Fruit fly (Drosophila melanogaster) whole organism, embryonic: ENCODE data around the gene CG43922.

Experiments
- Asciz ChIP-seq: fragments of 200-800 bp; sonication (Bioruptor generic); optimal IDR thresholded peaks from 2 replicates; lab custom pipeline; 2017; ENCODE audit warnings: missing biosample characterization, mild to moderate bottlenecking, missing genetic modification characterization, missing genetic modification reagents
- Atf6 ChIP-seq: fragments of 200-800 bp; sonication (Bioruptor generic); IDR thresholded peaks from 2 replicates; pipeline ENCODE4 v1.3.6; 2022; ENCODE audit warnings: missing biosample characterization, missing genetic modification characterization
- B-H2 ChIP-seq: fragments of 200-800 bp; sonication (Bioruptor generic); optimal IDR thresholded peaks from 2 replicates; lab custom pipeline; 2018; ENCODE audit warnings: missing biosample characterization, mild to moderate bottlenecking, missing genetic modification characterization
- CG10147 ChIP-seq: fragments of 200-800 bp; sonication (Bioruptor generic); optimal IDR thresholded peaks from 2 replicates; lab custom pipeline; 2019; ENCODE audit warnings: missing biosample characterization, mild to moderate bottlenecking, missing genetic modification characterization, moderate library complexity
- CG11695 ChIP-seq: fragments of 200-800 bp; sonication (Bioruptor generic); IDR thresholded peaks from 3 replicates; pipeline ENCODE4 v1.3.6; 2022; ENCODE audit warnings: missing biosample characterization, missing genetic modification characterization
- CG12299 ChIP-seq: fragments of 200-800 bp; sonication (Bioruptor generic); optimal IDR thresholded peaks from 2 replicates; lab custom pipeline; 2018; ENCODE audit warnings: missing biosample characterization, mild to moderate bottlenecking, missing genetic modification characterization
- CG1233 ChIP-seq: fragments of 200-800 bp; sonication (Bioruptor generic); optimal IDR thresholded peaks from 4 replicates; lab custom pipeline; 2018; ENCODE audit warnings: missing biosample characterization, mild to moderate bottlenecking, missing genetic modification characterization
- CG13287 ChIP-seq: fragments of 200-800 bp; sonication (Bioruptor generic); IDR thresholded peaks from 2 replicates; pipeline ENCODE4 v1.3.6; 2022; ENCODE audit warnings: missing biosample characterization, missing genetic modification characterization; ENCODE audit not compliant: partially characterized antibody
- CG14860 ChIP-seq: fragments of 200-800 bp; sonication (Bioruptor generic); IDR thresholded peaks from 3 replicates; pipeline ENCODE4 v1.3.6; 2022; ENCODE audit warnings: missing biosample characterization, missing genetic modification characterization; ENCODE audit not compliant: partially characterized antibody
- CG1603 ChIP-seq: fragments of 200-800 bp; sonication (Bioruptor generic); optimal IDR thresholded peaks from 2 replicates; lab custom pipeline; 2019; ENCODE audit warnings: missing biosample characterization, mild to moderate bottlenecking, missing genetic modification characterization, moderate library complexity
- CG16863 ChIP-seq: fragments of 200-800 bp; sonication (Bioruptor generic); optimal IDR thresholded peaks from 3 replicates; lab custom pipeline; 2016; ENCODE audit warnings: missing biosample characterization, missing genetic modification characterization
- CG17802 ChIP-seq: fragments of 200-800 bp; sonication (Bioruptor generic); optimal IDR thresholded peaks from 2 replicates; lab custom pipeline; 2018; ENCODE audit warnings: missing biosample characterization, mild to moderate bottlenecking, missing genetic modification characterization, moderate library complexity
- CG32772 ChIP-seq: fragments of 200-800 bp; sonication (Bioruptor generic); IDR thresholded peaks from 2 replicates; pipeline ENCODE4 v1.3.6; 2022; ENCODE audit warnings: missing biosample characterization, missing genetic modification characterization
- CG3407 ChIP-seq: fragments of 200-800 bp; sonication (Bioruptor generic); optimal IDR thresholded peaks from 2 replicates; lab custom pipeline; 2018; ENCODE audit warnings: missing biosample characterization, mild to moderate bottlenecking, missing genetic modification characterization
- CG5245 ChIP-seq: fragments of 200-800 bp; sonication (Bioruptor generic); optimal IDR thresholded peaks from 3 replicates; lab custom pipeline; 2016; ENCODE audit warnings: missing biosample characterization, missing genetic modification characterization
- CG6765 ChIP-seq: fragments of 200-800 bp; sonication (Bioruptor generic); optimal IDR thresholded peaks from 3 replicates; lab custom pipeline; 2017; ENCODE audit warnings: missing biosample characterization, mild to moderate bottlenecking, missing genetic modification characterization
- CG8290 ChIP-seq, 3 experiments: fragments of 200-800 bp; sonication (Bioruptor generic); optimal IDR thresholded peaks; 2 replicates each; lab custom pipeline; 2016 to 2019; ENCODE audit warnings: missing biosample characterization in 3 of 3, missing genetic modification characterization in 3 of 3, mild to moderate bottlenecking in 2 of 3, moderate library complexity in 1 of 3
- CG8478 ChIP-seq: fragments of >200 bp; optimal IDR thresholded peaks from 2 replicates; lab custom pipeline; 2018
- Camta ChIP-seq: fragments of 200-800 bp; sonication (Bioruptor generic); optimal IDR thresholded peaks from 2 replicates; lab custom pipeline; 2016; ENCODE audit warnings: missing biosample characterization, missing genetic modification characterization
- Dip3 ChIP-seq: fragments of 200-800 bp; sonication (Bioruptor generic); optimal IDR thresholded peaks from 3 replicates; lab custom pipeline; 2016; ENCODE audit warnings: missing biosample characterization, missing genetic modification characterization
- Drgx ChIP-seq: fragments of 200-800 bp; sonication (Bioruptor generic); IDR thresholded peaks from 2 replicates; pipeline ENCODE4 v1.3.6; 2022; ENCODE audit warnings: missing biosample characterization, missing genetic modification characterization
- E2f1 ChIP-seq: fragments of 200-800 bp; sonication (Bioruptor generic); IDR thresholded peaks from 2 replicates; pipeline ENCODE4 v1.3.6; 2022; ENCODE audit warnings: missing biosample characterization, missing genetic modification characterization
- GATAe ChIP-seq: fragments of 200-800 bp; sonication (Bioruptor generic); conservative IDR thresholded peaks from 2 replicates; pipeline ENCODE4 v1.3.6; 2022; ENCODE audit warnings: missing biosample characterization, missing genetic modification characterization
- H15 ChIP-seq: fragments of 200-800 bp; sonication (Bioruptor generic); IDR thresholded peaks from 3 replicates; pipeline ENCODE4 v1.3.6; 2022; ENCODE audit warnings: missing biosample characterization, missing genetic modification characterization
- HLH4C ChIP-seq: fragments of 200-800 bp; sonication (Bioruptor generic); IDR thresholded peaks from 3 replicates; pipeline ENCODE4 v1.3.6; 2022; ENCODE audit warnings: missing biosample characterization, missing genetic modification characterization; ENCODE audit not compliant: partially characterized antibody
- HLHmδ ChIP-seq: fragments of 200-800 bp; sonication (Bioruptor generic); optimal IDR thresholded peaks from 2 replicates; lab custom pipeline; 2018; ENCODE audit warnings: missing biosample characterization, mild to moderate bottlenecking, missing genetic modification characterization, moderate library complexity
- Hr3 ChIP-seq: fragments of 200-800 bp; sonication (Bioruptor generic); optimal IDR thresholded peaks from 3 replicates; lab custom pipeline; 2016; ENCODE audit warnings: missing biosample characterization, missing genetic modification characterization
- Kr ChIP-seq: fragments of 200-800 bp; sonication (Bioruptor generic); optimal IDR thresholded peaks from 2 replicates; lab custom pipeline; 2017; ENCODE audit warnings: missing biosample characterization, mild to moderate bottlenecking, missing genetic modification characterization
- MESR4 ChIP-seq: fragments of 200-800 bp; sonication (Bioruptor generic); optimal IDR thresholded peaks from 2 replicates; lab custom pipeline; 2018; ENCODE audit warnings: missing biosample characterization, mild to moderate bottlenecking, missing genetic modification characterization, moderate library complexity
- NC2α ChIP-seq: fragments of 200-800 bp; sonication (Bioruptor generic); optimal IDR thresholded peaks from 2 replicates; lab custom pipeline; 2016; ENCODE audit warnings: missing biosample characterization, missing genetic modification characterization
- Opbp ChIP-seq: fragments of 200-800 bp; sonication (Bioruptor generic); IDR thresholded peaks from 3 replicates; pipeline ENCODE4 v1.3.6; 2022; ENCODE audit warnings: missing biosample characterization, missing genetic modification characterization; ENCODE audit not compliant: partially characterized antibody
- Sin3A ChIP-seq: fragments of >200 bp; optimal IDR thresholded peaks from 2 replicates; lab custom pipeline; 2018
- abd-A ChIP-seq: fragments of 200-800 bp; sonication (Bioruptor generic); optimal IDR thresholded peaks from 3 replicates; lab custom pipeline; 2019; ENCODE audit warnings: missing biosample characterization, mild to moderate bottlenecking, missing genetic modification characterization, moderate library complexity
- az2 ChIP-seq: fragments of 200-800 bp; sonication (Bioruptor generic); optimal IDR thresholded peaks from 3 replicates; lab custom pipeline; 2016; ENCODE audit warnings: missing biosample characterization, missing genetic modification characterization
- caup ChIP-seq: fragments of 200-800 bp; sonication (Bioruptor generic); optimal IDR thresholded peaks from 3 replicates; lab custom pipeline; 2017; ENCODE audit warnings: missing biosample characterization, mild to moderate bottlenecking, missing genetic modification characterization, moderate library complexity; ENCODE audit not compliant: severe bottlenecking
- dimm ChIP-seq: fragments of 200-800 bp; sonication (Bioruptor generic); IDR thresholded peaks from 2 replicates; pipeline ENCODE4 v1.3.6; 2022; ENCODE audit warnings: missing biosample characterization, missing genetic modification characterization
- eve ChIP-seq, 2 experiments: fragments of >200 bp; optimal IDR thresholded peaks; 2 replicates each; lab custom pipeline; 2017; ENCODE audit warnings: missing biosample characterization in 2 of 2, missing genetic modification characterization in 2 of 2
- h ChIP-seq: fragments of >200 bp; optimal IDR thresholded peaks from 2 replicates; lab custom pipeline; 2017
- hb ChIP-seq: fragments of 200-800 bp; sonication (Bioruptor generic); IDR thresholded peaks from 3 replicates; pipeline ENCODE4 v1.3.6; 2022; ENCODE audit warnings: missing biosample characterization, missing genetic modification characterization; ENCODE audit not compliant: partially characterized antibody
- klu ChIP-seq: fragments of 200-800 bp; sonication (Bioruptor generic); IDR thresholded peaks from 2 replicates; pipeline ENCODE4 v1.3.6; 2022; ENCODE audit warnings: missing biosample characterization, missing genetic modification characterization
- nmo ChIP-seq: fragments of 200-800 bp; sonication (Bioruptor generic); optimal IDR thresholded peaks from 2 replicates; lab custom pipeline; 2018; ENCODE audit warnings: missing biosample characterization, mild to moderate bottlenecking, missing genetic modification characterization, moderate library complexity
- org-1 ChIP-seq: fragments of 200-800 bp; sonication (Bioruptor generic); optimal IDR thresholded peaks from 2 replicates; lab custom pipeline; 2017; ENCODE audit warnings: missing biosample characterization, missing genetic modification characterization
- sim ChIP-seq: fragments of 200-800 bp; sonication (Bioruptor generic); IDR thresholded peaks from 2 replicates; pipeline ENCODE4 v1.3.6; 2022; ENCODE audit warnings: missing biosample characterization, missing genetic modification characterization
- sna ChIP-seq: fragments of 200-800 bp; sonication (Bioruptor generic); IDR thresholded peaks from 2 replicates; pipeline ENCODE4 v1.3.6; 2022; ENCODE audit warnings: missing biosample characterization, missing genetic modification characterization; ENCODE audit not compliant: partially characterized antibody
- sob ChIP-seq: fragments of 200-800 bp; sonication (Bioruptor generic); IDR thresholded peaks from 2 replicates; pipeline ENCODE4 v1.3.6; 2022; ENCODE audit warnings: missing biosample characterization, missing genetic modification characterization
- ssp ChIP-seq: fragments of 200-800 bp; sonication (Bioruptor generic); IDR thresholded peaks from 2 replicates; pipeline ENCODE4 v1.3.6; 2022; ENCODE audit warnings: missing biosample characterization, missing genetic modification characterization
- tio ChIP-seq: fragments of 200-800 bp; sonication (Bioruptor generic); optimal IDR thresholded peaks from 2 replicates; lab custom pipeline; 2017; ENCODE audit warnings: missing biosample characterization, missing genetic modification characterization, inconsistent platforms
- tup ChIP-seq: fragments of 200-800 bp; sonication (Bioruptor generic); optimal IDR thresholded peaks from 2 replicates; lab custom pipeline; 2016; ENCODE audit warnings: missing biosample characterization, mild to moderate bottlenecking, missing genetic modification characterization, moderate library complexity
- zfh1 ChIP-seq: fragments of 200-800 bp; sonication (Bioruptor generic); IDR thresholded peaks from 3 replicates; pipeline ENCODE4 v1.3.6; 2022; ENCODE audit warnings: missing biosample characterization, missing genetic modification characterization

CG43922 gene

dm6 chr2L:6323536-6324385 lies 15.2 kb upstream of the CG43922 start, which contains the start of gene PDZ-GEF:
TSS of gene PDZ-GEF (plus strand) at chr2L:6323767.
- TF ChIP-seq abd-A (tag; lab: Kevin White, UChicago) (no peak), zfh1 (GFP tag; lab: Robert Waterston, UW) (peak; percentile 73), Asciz (GFP tag; lab: Kevin White, UChicago) (no peak), B-H2 (GFP tag; lab: Kevin White, UChicago) (no peak), ssp (GFP tag; lab: Robert Waterston, UW) (peak; percentile 63), az2 (GFP tag; lab: Kevin White, UChicago) (peak; percentile 63), HLH4C (GFP tag; lab: Robert Waterston, UW) (no peak; the same call in 2 of the 3 replicates), CG14860 (GFP tag; lab: Robert Waterston, UW) (no peak), hb (GFP tag; lab: Robert Waterston, UW) (no peak), Kr (GFP tag; lab: Kevin White, UChicago) (no peak), CG5245 (peak; percentile 59), eve (GFP tag; optimal IDR thresholded peaks at IDR 0.05; lab: Kevin White, UChicago) (no peak), H15 (peak; percentile 69; the same call in 2 of the 3 replicates), tio (GFP tag; lab: Kevin White, UChicago) (no peak), CG1603 (tag; lab: Kevin White, UChicago) (no peak), Dip3 (GFP tag; lab: Kevin White, UChicago) (peak; percentile 22), h (lab: Kevin White, UChicago) (no peak), CG12299 (no peak), CG3407 (GFP tag; lab: Kevin White, UChicago) (peak; percentile 33), CG8478 (lab: Kevin White, UChicago) (peak; percentile 97), Camta (GFP tag; lab: Kevin White, UChicago) (peak; percentile 39), CG16863 (GFP tag; lab: Kevin White, UChicago) (peak; percentile 56), MESR4 (peak; percentile 87), sim (GFP tag; lab: Robert Waterston, UW) (no peak), tup (GFP tag; lab: Kevin White, UChicago) (no peak), CG1233 (GFP tag; lab: Kevin White, UChicago) (no peak), org-1 (no peak), NC2α (GFP tag; lab: Kevin White, UChicago) (peak; percentile 37), CG8290 (GFP tag; optimal IDR thresholded peaks at IDR 0.05; lab: Kevin White, UChicago) (peak; percentile 82), CG8290 (tag; optimal IDR thresholded peaks at IDR 0.05; lab: Kevin White, UChicago) (no peak), sob (GFP tag; lab: Robert Waterston, UW) (peak; percentile 49), CG11695 (GFP tag; lab: Robert Waterston, UW) (no peak), Opbp (GFP tag; lab: Robert Waterston, UW) (peak; percentile 68; the same call in 2 of the 3 replicates), CG10147 (no peak), Drgx (GFP tag; lab: Robert Waterston, UW) (no peak), sna (GFP tag; lab: Robert Waterston, UW) (peak; percentile 57; the same call in 1 of the 2 replicates), dimm (no peak), klu (no peak), Hr3 (GFP tag; lab: Kevin White, UChicago) (peak; percentile 35), E2f1 (GFP tag; lab: Robert Waterston, UW) (no peak), CG6765 (GFP tag; lab: Kevin White, UChicago) (no peak), CG17802 (no peak), Atf6 (no peak), GATAe (GFP tag; lab: Robert Waterston, UW) (no peak), caup (GFP tag; lab: Kevin White, UChicago) (peak; percentile 49), nmo (GFP tag; lab: Kevin White, UChicago) (peak; percentile 74), CG32772 (GFP tag; lab: Robert Waterston, UW) (peak; percentile 8; the same call in 1 of the 2 replicates), CG13287 (peak; percentile 63), HLHmδ (GFP tag; lab: Kevin White, UChicago) (no peak), Sin3A (lab: Kevin White, UChicago) (peak; percentile 41)
